Fruit fly (Drosophila melanogaster): ENCODE data around the gene CG32187.

Gene CG32187

dm6 chr3L:17804511-17804910, 1.7 kb downstream of the CG32187 start, which contains the start of gene ais:
ais (minus strand) TSS chr3L:17804715.
- TF ChIP-seq CG17801 (GFP tag; optimal IDR thresholded peaks at IDR 0.05; ENCODE audit: partially characterized antibody), result peak; percentile 30

- peak; percentile 51 for TF ChIP-seq CG17801 (GFP tag; optimal IDR thresholded peaks at IDR 0.05; ENCODE audit: partially characterized antibody)
Observed at dm6 chr3L:17802107-17802506, 4.1 kb downstream of the CG32187 start, which contains the start of gene NUCB1. NUCB1 (minus strand) TSS chr3L:17802279.

- TF ChIP-seq CG17801 (GFP tag; optimal IDR thresholded peaks at IDR 0.05; ENCODE audit: partially characterized antibody), result no peak
Observed at dm6 chr3L:17797494-17797893, 8.7 kb downstream of the CG32187 start, which contains the start of gene CG42816. CG42816 (minus strand) TSS chr3L:17797594.

DNA sequence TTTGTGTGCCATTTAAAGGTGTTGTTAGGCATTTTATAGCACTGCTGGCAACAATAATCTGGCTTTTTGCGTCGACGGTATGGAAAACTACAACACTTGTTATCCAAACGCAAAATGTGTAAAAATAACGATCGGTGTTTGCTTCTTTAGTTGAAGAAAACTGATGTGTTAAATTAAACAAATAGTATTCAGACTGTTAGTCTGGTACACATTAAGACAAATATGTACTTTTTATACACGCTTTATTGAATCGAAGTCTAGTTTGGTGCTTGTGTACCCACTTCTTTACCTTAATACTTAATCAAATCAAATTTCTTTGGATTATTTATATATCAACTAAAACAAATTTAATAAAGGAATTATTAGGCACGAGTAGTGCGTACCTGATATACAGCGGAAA, 14.7 kb downstream of the CG32187 start:
- TF ChIP-seq CG17801 (GFP tag; optimal IDR thresholded peaks at IDR 0.05; ENCODE audit: partially characterized antibody), result no peak

- TF ChIP-seq CG17801 (GFP tag; optimal IDR thresholded peaks at IDR 0.05; ENCODE audit: partially characterized antibody), result no peak
Observed at dm6 chr3L:17791467-17791494, 14.9 kb downstream of the CG32187 start, which contains the start of gene CG42815. CG42815 (minus strand) TSS chr3L:17791486.

DNA sequence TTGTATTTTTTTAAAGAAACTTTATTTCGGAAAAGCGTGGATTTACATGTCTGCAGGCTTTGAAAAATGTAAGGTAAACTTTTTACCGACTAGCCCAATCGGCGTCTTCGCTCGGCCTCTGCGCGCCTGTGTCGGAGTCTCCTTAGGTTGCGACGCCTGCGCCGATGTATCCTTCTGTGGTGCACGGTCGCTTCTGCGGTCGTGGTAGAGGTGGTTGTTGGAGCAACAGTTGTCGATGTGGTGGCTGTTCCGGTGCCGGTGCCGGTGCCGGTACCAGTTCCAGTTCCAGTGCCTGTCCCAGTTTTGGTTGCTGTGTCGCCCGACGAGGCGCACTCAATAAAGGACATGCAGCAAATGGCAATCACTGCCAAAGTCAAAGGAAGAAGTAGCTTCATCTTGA, 15.1 kb downstream of the CG32187 start:
- no peak for TF ChIP-seq CG17801 (GFP tag; optimal IDR thresholded peaks at IDR 0.05; ENCODE audit: partially characterized antibody)

DNA sequence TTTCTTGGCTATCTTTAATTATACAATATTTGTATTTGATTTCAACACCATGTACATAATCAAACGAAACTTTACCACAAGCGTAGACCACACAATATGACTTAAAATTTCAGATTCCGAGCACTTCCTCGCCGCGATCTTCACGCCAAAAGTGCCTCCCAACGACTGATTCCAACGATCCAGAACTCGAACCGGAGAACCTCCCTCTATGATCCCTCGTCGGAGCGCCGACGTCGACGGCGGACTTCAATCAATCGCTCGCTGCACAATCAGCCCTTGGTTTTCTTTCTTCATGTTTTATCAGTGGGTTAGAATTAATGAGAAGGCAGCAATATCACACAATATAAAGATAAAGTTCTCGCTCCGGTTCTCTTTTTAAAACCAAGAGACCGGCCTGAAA, 42.2 kb downstream of the CG32187 start, which contains the start of the genes Adgf-A and Adgf-A2:
TSS of gene Adgf-A (minus strand) at position 172 of the 400 bp plus-strand sequence.
TSS of gene Adgf-A2 (minus strand) at position 172 of the 400 bp plus-strand sequence.
- TF ChIP-seq CG17801 (GFP tag; optimal IDR thresholded peaks at IDR 0.05; ENCODE audit: partially characterized antibody), result no peak

- TF ChIP-seq CG17801 (GFP tag; optimal IDR thresholded peaks at IDR 0.05; ENCODE audit: partially characterized antibody), result no peak
Observed at dm6 chr3L:17759072-17759747, 47.0 kb downstream of the CG32187 start, which contains the start of gene CG32181. CG32181 (plus strand) TSS chr3L:17759697.

- TF ChIP-seq CG17801 (GFP tag; optimal IDR thresholded peaks at IDR 0.05; ENCODE audit: partially characterized antibody), result no peak
Observed at dm6 chr3L:17758084-17758211, 48.2 kb downstream of the CG32187 start, which contains the start of gene CG32182. CG32182 (plus strand) TSS chr3L:17758112.

DNA sequence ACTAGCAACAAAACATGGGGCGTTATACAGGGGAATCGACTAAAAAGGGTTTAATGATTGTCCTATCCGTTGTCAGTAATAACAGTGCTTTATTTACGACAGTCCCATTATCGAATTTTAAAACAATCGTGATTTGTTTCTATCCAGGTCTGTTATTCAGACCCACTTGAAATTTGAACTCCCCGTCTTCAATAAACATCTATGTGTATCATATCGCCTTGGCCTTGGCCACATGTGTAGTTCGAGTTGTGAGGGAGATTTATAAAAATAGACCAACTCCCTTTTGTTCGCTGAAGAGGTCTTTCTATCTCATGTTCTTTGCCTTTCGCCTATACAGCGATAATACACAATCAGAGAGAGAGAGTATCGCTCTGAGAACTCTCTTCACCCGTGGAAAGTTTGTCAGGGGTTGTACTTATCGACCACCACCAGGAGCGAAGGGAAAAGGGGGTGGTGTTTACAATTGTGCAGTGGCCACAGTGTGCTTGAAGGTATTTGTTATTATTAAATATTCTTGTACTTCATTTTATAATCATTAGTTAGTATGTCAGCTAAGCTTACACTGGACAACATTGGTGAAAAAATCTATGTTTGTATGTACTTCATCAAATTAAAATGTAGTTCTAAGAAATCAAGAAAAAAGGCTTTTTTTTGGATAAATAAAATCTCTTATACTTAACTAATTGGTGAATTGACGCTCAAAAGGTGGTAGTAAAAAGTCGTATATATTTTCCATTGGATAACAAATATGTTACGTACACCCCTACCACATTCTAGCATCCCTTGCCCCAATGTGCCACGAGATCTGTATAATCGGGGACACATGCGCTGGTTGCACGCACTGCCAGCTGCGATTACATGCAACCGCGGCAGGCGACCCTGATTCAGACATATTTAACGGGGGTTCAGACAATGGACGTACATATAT, 48.7 kb downstream of the CG32187 start:
- TF ChIP-seq CG17801 (GFP tag; optimal IDR thresholded peaks at IDR 0.05; ENCODE audit: partially characterized antibody), result no peak
